Worm (Caenorhabditis elegans) whole organism, L1 larva: ENCODE data around the gene nlp-56.

Experiments
- C16A3.4 ChIP-seq: fragments of 150-350 bp; optimal IDR thresholded peaks from 2 replicates; lab custom pipeline; 2014; ENCODE audit warnings: missing biosample characterization, missing genetic modification characterization
- C34B4.2 ChIP-seq: sonication (generic microtip); optimal IDR thresholded peaks from 2 replicates; lab custom pipeline; 2017; ENCODE audit warnings: mild to moderate bottlenecking, missing genetic modification characterization, missing compliant biosample characterization
- aha-1 ChIP-seq: fragments of 150-350 bp; optimal IDR thresholded peaks from 2 replicates; lab custom pipeline; 2014; ENCODE audit warnings: missing biosample characterization, missing genetic modification characterization
- alr-1 ChIP-seq: fragments of 200-800 bp; sonication (Bioruptor generic); optimal IDR thresholded peaks from 2 replicates; lab custom pipeline; 2018; ENCODE audit warnings: borderline replicate concordance, mild to moderate bottlenecking, missing genetic modification characterization, missing compliant biosample characterization
- aly-2 ChIP-seq: fragments of 150-350 bp; optimal IDR thresholded peaks from 2 replicates; lab custom pipeline; 2014; ENCODE audit warnings: missing biosample characterization, missing genetic modification characterization
- ama-1 ChIP-seq: fragments of 150-350 bp; optimal IDR thresholded peaks from 2 replicates; lab custom pipeline; 2014
- blmp-1 ChIP-seq: fragments of 150-350 bp; optimal IDR thresholded peaks from 2 replicates; lab custom pipeline; 2014; ENCODE audit warnings: missing biosample characterization, missing genetic modification characterization
- ceh-63 ChIP-seq: fragments of 200-800 bp; sonication (Bioruptor generic); optimal IDR thresholded peaks from 2 replicates; lab custom pipeline; 2018; ENCODE audit warnings: mild to moderate bottlenecking, missing genetic modification characterization, missing compliant biosample characterization
- ceh-8 ChIP-seq: fragments of 200-800 bp; sonication (Bioruptor generic); optimal IDR thresholded peaks from 2 replicates; lab custom pipeline; 2018; ENCODE audit warnings: mild to moderate bottlenecking, missing genetic modification characterization, moderate library complexity, missing compliant biosample characterization
- ceh-82 ChIP-seq, 3 experiments: fragments of 150-350 bp in 1 of 3; sonication (generic microtip) in 2 of 3; optimal IDR thresholded peaks; 2 replicates each; lab custom pipeline; 2014 to 2017; ENCODE audit warnings: missing biosample characterization in 3 of 3, missing genetic modification characterization in 3 of 3
- ceh-90 ChIP-seq: sonication (generic microtip); optimal IDR thresholded peaks from 2 replicates; lab custom pipeline; 2016; ENCODE audit warnings: missing genetic modification characterization, missing compliant biosample characterization
- ces-1 ChIP-seq: fragments of 150-350 bp; optimal IDR thresholded peaks from 2 replicates; lab custom pipeline; 2014; ENCODE audit warnings: missing biosample characterization, missing genetic modification reagents, missing genetic modification characterization
- dpl-1 ChIP-seq, 3 experiments: fragments of 150-350 bp in 2 of 3; sonication (generic microtip) in 1 of 3; optimal IDR thresholded peaks; 2 replicates each; lab custom pipeline; 2014 to 2017; ENCODE audit warnings: missing biosample characterization in 3 of 3, missing genetic modification characterization in 3 of 3, missing genetic modification reagents in 3 of 3
- efl-1 ChIP-seq, 4 experiments: fragments of 150-350 bp; optimal IDR thresholded peaks in 3 of 4; peaks in 1 of 4; 1 replicate in 1 of 4; 2 replicates in 3 of 4; lab custom pipeline; 2014; ENCODE audit warnings: missing biosample characterization in 2 of 4, missing genetic modification characterization in 2 of 4, missing genetic modification reagents in 2 of 4
- efl-3 ChIP-seq: fragments of 200-800 bp; sonication (Bioruptor generic); optimal IDR thresholded peaks from 2 replicates; lab custom pipeline; 2018; ENCODE audit warnings: mild to moderate bottlenecking, missing genetic modification characterization, missing compliant biosample characterization
- elt-2 ChIP-seq: sonication (generic microtip); optimal IDR thresholded peaks from 2 replicates; lab custom pipeline; 2016; ENCODE audit warnings: missing genetic modification characterization, mild to moderate bottlenecking, inconsistent platforms, missing compliant biosample characterization, missing genetic modification reagents
- ets-5 ChIP-seq: fragments of 200-800 bp; sonication (Bioruptor generic); IDR thresholded peaks from 2 replicates; pipeline ENCODE4 v1.3.6; 2022; ENCODE audit warnings: missing genetic modification characterization, missing compliant biosample characterization
- grh-1 ChIP-seq: fragments of 200-800 bp; sonication (Bioruptor generic); IDR thresholded peaks from 2 replicates; pipeline ENCODE4 v1.3.6; 2022; ENCODE audit warnings: missing genetic modification reagents, missing genetic modification characterization, missing compliant biosample characterization
- hlh-17 ChIP-seq: fragments of 200-800 bp; sonication (Bioruptor generic); optimal IDR thresholded peaks from 2 replicates; lab custom pipeline; 2018; ENCODE audit warnings: missing genetic modification characterization, mild to moderate bottlenecking, missing compliant biosample characterization, moderate library complexity, borderline replicate concordance
- hlh-4 ChIP-seq: sonication (generic microtip); optimal IDR thresholded peaks from 2 replicates; lab custom pipeline; 2016; ENCODE audit warnings: mild to moderate bottlenecking, missing genetic modification characterization, missing compliant biosample characterization
- hpl-2 ChIP-seq: fragments of 150-350 bp; optimal IDR thresholded peaks from 2 replicates; lab custom pipeline; 2014; ENCODE audit warnings: missing biosample characterization, missing genetic modification reagents, missing genetic modification characterization
- irx-1 ChIP-seq: sonication (generic microtip); optimal IDR thresholded peaks from 2 replicates; lab custom pipeline; 2016; ENCODE audit warnings: missing genetic modification characterization, missing compliant biosample characterization
- isw-1 ChIP-seq: fragments of 200-800 bp; sonication (Bioruptor generic); IDR thresholded peaks from 2 replicates; pipeline ENCODE4 v1.3.6; 2022; ENCODE audit warnings: missing genetic modification characterization, missing compliant biosample characterization
- lin-13 ChIP-seq: fragments of 150-350 bp; optimal IDR thresholded peaks from 2 replicates; lab custom pipeline; 2014; ENCODE audit warnings: missing biosample characterization, missing genetic modification reagents, missing genetic modification characterization
- lin-15B ChIP-seq: fragments of 150-350 bp; sonication (generic microtip); optimal IDR thresholded peaks from 3 replicates; lab custom pipeline; 2014; ENCODE audit warnings: missing biosample characterization, missing genetic modification characterization
- lin-35 ChIP-seq, 2 experiments: fragments of 150-350 bp; optimal IDR thresholded peaks; 2 replicates each; lab custom pipeline; 2014; ENCODE audit warnings: missing biosample characterization in 2 of 2, missing genetic modification characterization in 2 of 2, missing genetic modification reagents in 2 of 2
- lin-39 ChIP-seq: fragments of 150-350 bp; optimal IDR thresholded peaks from 2 replicates; lab custom pipeline; 2014; ENCODE audit warnings: missing biosample characterization, missing genetic modification reagents, missing genetic modification characterization
- lir-3 ChIP-seq: sonication (generic microtip); optimal IDR thresholded peaks from 2 replicates; lab custom pipeline; 2016; ENCODE audit warnings: mild to moderate bottlenecking, missing genetic modification characterization, moderate library complexity, missing compliant biosample characterization; ENCODE audit not compliant: poor library complexity
- lsy-2 ChIP-seq, 2 experiments: fragments of 150-350 bp; optimal IDR thresholded peaks; 2 replicates each; lab custom pipeline; 2014; ENCODE audit warnings: missing biosample characterization in 2 of 2, missing genetic modification characterization in 2 of 2
- mab-9 ChIP-seq: fragments of 200-800 bp; sonication (Bioruptor generic); IDR thresholded peaks from 2 replicates; pipeline ENCODE4 v1.3.6; 2022; ENCODE audit warnings: missing genetic modification reagents, missing genetic modification characterization, missing compliant biosample characterization
- mdl-1 ChIP-seq, 2 experiments: fragments of 150-350 bp; optimal IDR thresholded peaks; 2 replicates each; lab custom pipeline; 2014 to 2017; ENCODE audit warnings: missing biosample characterization in 2 of 2, missing genetic modification characterization in 2 of 2, inconsistent platforms in 1 of 2
- mep-1 ChIP-seq: fragments of 150-350 bp; optimal IDR thresholded peaks from 2 replicates; lab custom pipeline; 2014; ENCODE audit warnings: missing biosample characterization, missing genetic modification characterization
- nhr-47 ChIP-seq: sonication (generic microtip); optimal IDR thresholded peaks from 2 replicates; lab custom pipeline; 2016; ENCODE audit warnings: mild to moderate bottlenecking, missing genetic modification characterization, moderate library complexity, missing compliant biosample characterization
- nhr-90 ChIP-seq: sonication (generic microtip); optimal IDR thresholded peaks from 2 replicates; lab custom pipeline; 2016; ENCODE audit warnings: mild to moderate bottlenecking, missing genetic modification characterization, missing compliant biosample characterization; ENCODE audit not compliant: poor library complexity
- pag-3 ChIP-seq: sonication (generic microtip); optimal IDR thresholded peaks from 2 replicates; lab custom pipeline; 2017; ENCODE audit warnings: missing genetic modification characterization, mild to moderate bottlenecking, missing compliant biosample characterization, antibody characterized with exemption, borderline replicate concordance; ENCODE audit not compliant: insufficient read depth
- pqm-1 ChIP-seq: sonication (generic microtip); optimal IDR thresholded peaks from 3 replicates; lab custom pipeline; 2017; ENCODE audit warnings: missing biosample characterization, missing genetic modification characterization
- skn-1 ChIP-seq: fragments of 150-350 bp; optimal IDR thresholded peaks from 2 replicates; lab custom pipeline; 2014; ENCODE audit warnings: missing biosample characterization, missing genetic modification characterization
- sox-4 ChIP-seq: sonication (generic microtip); optimal IDR thresholded peaks from 2 replicates; lab custom pipeline; 2016; ENCODE audit warnings: missing genetic modification characterization, missing compliant biosample characterization
- sptf-1 ChIP-seq: fragments of 150-350 bp; optimal IDR thresholded peaks from 2 replicates; lab custom pipeline; 2014; ENCODE audit warnings: missing biosample characterization, missing genetic modification characterization
- swsn-7 ChIP-seq: sonication (generic microtip); optimal IDR thresholded peaks from 2 replicates; lab custom pipeline; 2016; ENCODE audit warnings: missing genetic modification characterization, missing compliant biosample characterization
- tlp-1 ChIP-seq: fragments of 150-350 bp; optimal IDR thresholded peaks from 2 replicates; lab custom pipeline; 2014; ENCODE audit warnings: missing biosample characterization, missing genetic modification characterization
- unc-130 ChIP-seq: fragments of 150-350 bp; optimal IDR thresholded peaks from 2 replicates; lab custom pipeline; 2017; ENCODE audit warnings: missing biosample characterization, missing genetic modification characterization, inconsistent platforms
- unc-62 ChIP-seq: fragments of 150-350 bp; optimal IDR thresholded peaks from 2 replicates; lab custom pipeline; 2014; ENCODE audit warnings: missing biosample characterization, missing genetic modification reagents, missing genetic modification characterization
- zag-1 ChIP-seq: fragments of 150-350 bp; optimal IDR thresholded peaks from 2 replicates; lab custom pipeline; 2014; ENCODE audit warnings: missing biosample characterization, missing genetic modification characterization

Gene nlp-56

DNA sequence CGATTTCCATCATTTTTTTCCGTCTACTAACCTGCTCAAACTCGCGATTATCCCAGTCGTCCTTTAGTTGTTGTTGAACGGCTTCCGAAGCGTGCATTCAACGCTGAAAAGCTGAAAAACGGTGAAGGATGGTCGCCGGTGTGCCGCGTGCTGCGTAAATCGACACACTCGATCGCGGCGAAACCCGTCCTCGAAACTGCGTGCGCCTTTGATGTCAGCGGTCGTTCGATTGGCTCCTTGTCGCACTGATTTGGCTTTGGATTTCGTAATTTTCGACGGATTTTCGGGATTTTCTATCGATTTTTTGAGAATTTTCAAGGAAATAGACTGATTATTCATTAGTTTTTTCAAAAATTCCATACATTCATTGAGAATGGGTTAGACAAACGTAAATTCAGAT, 12.8 kb upstream of the nlp-56 start, which contains the start of the genes Y57G11C.1147 and nuo-3:
TSS of gene Y57G11C.1147 (minus strand) at position 161 of the 400 bp plus-strand sequence.
TSS of gene nuo-3 (minus strand) at position 191 of the 400 bp plus-strand sequence.
- TF ChIP-seq unc-62 (GFP tag; lab: Kevin White, UChicago), result no peak
- peak in 1 of 2 experiments; percentile 24 for TF ChIP-seq mdl-1 (tag; optimal IDR thresholded peaks at IDR 0.05; lab: Kevin White, UChicago)
- peak; percentile 19 for TF ChIP-seq lin-15B (tag; lab: Kevin White, UChicago)
- TF ChIP-seq unc-130, result no peak
- TF ChIP-seq skn-1, result peak; percentile 62
- TF ChIP-seq mab-9, result no peak
- no peak for TF ChIP-seq irx-1
- TF ChIP-seq lin-35 (GFP tag; optimal IDR thresholded peaks at IDR 0.05; lab: Kevin White, UChicago), result peak; percentile 38 to 60
- no peak for TF ChIP-seq nhr-47 (tag; lab: Kevin White, UChicago)
- peak; percentile 18 to 61 for TF ChIP-seq lsy-2 (tag; optimal IDR thresholded peaks at IDR 0.05; lab: Kevin White, UChicago)
- peak; percentile 27 to 50 for TF ChIP-seq efl-1 (optimal IDR thresholded peaks at IDR 0.05; lab: Kevin White, UChicago)
- TF ChIP-seq efl-1 (GFP tag; optimal IDR thresholded peaks at IDR 0.05 in 1 of 2; lab: Kevin White, UChicago), result peak; percentile 19 to 89
- peak in 1 of 3 experiments; percentile 49 for TF ChIP-seq ceh-82 (tag; optimal IDR thresholded peaks at IDR 0.05; lab: Kevin White, UChicago)
- TF ChIP-seq dpl-1 (GFP tag; optimal IDR thresholded peaks at IDR 0.05; lab: Kevin White, UChicago), result peak in 2 of 3 experiments; percentile 20 to 41

DNA sequence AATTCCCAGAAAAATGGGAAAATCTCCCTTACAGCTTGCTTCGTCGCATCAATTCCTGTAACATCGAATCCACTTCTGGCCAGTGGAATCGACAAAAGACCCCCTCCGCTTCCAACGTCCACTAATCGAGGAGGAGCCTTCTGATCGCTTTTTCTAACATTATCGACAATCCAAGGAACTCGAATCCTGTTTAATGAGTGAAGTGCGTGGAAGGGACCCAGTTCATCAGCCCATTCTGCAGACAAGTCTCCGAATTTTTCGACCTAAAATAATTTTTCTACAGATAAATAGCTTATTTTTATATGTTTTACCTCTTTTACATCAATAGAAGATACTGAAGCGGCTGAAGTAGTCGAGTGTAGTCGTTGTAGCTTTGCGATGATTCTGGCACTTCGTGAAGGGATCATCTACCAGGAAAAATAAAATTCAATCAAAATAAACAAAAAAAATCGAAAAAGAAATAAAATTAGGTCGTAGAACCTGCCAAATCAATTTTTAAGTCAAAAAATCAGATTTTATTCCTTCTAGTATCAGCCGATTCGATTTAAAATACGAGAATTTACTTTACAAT, 11.5 kb upstream of the nlp-56 start, which contains the start of gene coq-3:
TSS of gene coq-3 (minus strand) at position 407 of the 571 bp plus-strand sequence.
- TF ChIP-seq ama-1 (lab: Kevin White, UChicago) (peak; percentile 27), dpl-1 (GFP tag; optimal IDR thresholded peaks at IDR 0.05; lab: Kevin White, UChicago) (no peak), nhr-90 (tag; lab: Kevin White, UChicago) (peak; percentile 10), sox-4 (tag; lab: Kevin White, UChicago) (no peak), tlp-1 (tag; lab: Kevin White, UChicago) (no peak)

DNA sequence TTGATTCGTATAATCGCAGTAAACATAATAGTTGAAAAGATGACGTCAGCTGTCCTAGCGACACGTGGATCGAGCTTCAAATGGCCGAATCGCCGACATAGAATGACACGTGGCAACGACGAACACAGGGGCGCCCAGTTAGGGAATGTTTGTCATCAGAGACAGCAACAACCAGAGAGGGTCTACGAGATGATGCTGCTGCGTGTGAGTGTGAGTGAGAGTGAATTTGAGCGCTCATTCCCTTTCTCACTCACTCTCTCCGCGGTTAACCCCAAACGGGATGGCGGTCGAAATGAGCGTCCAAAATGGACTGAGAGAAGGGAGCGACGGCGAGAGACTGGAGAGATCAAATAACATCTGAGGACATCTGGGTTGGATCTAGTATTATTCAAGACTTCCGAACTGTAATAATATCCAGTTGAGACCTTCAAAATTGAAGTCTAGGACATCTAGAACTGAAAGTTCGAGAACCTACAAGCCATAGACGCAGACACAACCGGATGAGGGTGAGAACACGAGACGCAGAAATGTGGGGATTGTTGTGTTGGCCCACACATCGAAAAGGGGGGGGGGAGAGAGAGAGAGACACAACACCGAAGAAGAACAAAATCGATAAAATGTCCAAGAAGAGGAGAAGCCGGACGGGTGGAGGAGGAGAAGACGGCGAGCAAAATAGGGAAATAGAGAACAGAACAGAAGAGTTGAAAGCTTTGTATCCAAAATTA, 9.5 kb upstream of the nlp-56 start:
- no peak for TF ChIP-seq lir-3 (tag; lab: Kevin White, UChicago)
- TF ChIP-seq pag-3 (tag; lab: Kevin White, UChicago), result no peak
- TF ChIP-seq efl-3 (GFP tag; lab: Kevin White, UChicago), result no peak
- peak; percentile 8 for TF ChIP-seq unc-130
- TF ChIP-seq hlh-4 (tag; lab: Kevin White, UChicago), result no peak
- TF ChIP-seq hpl-2 (GFP tag; lab: Kevin White, UChicago), result no peak
- TF ChIP-seq tlp-1 (tag; lab: Kevin White, UChicago), result no peak
- no peak for TF ChIP-seq ceh-63 (GFP tag; lab: Kevin White, UChicago)
- no peak for TF ChIP-seq aha-1 (tag; lab: Kevin White, UChicago)
- no peak for TF ChIP-seq grh-1
- TF ChIP-seq zag-1 (tag; lab: Kevin White, UChicago), result no peak
- TF ChIP-seq mab-9, result no peak
- TF ChIP-seq pqm-1 (tag; lab: Kevin White, UChicago), result no peak
- no peak for TF ChIP-seq C34B4.2 (tag; lab: Kevin White, UChicago)
- TF ChIP-seq swsn-7 (tag; lab: Kevin White, UChicago), result peak; percentile 64
- peak; percentile 53 for TF ChIP-seq C16A3.4 (tag; lab: Kevin White, UChicago)
- no peak for TF ChIP-seq elt-2 (tag; lab: Kevin White, UChicago)
- peak; percentile 38 to 52 for TF ChIP-seq lin-35 (GFP tag; optimal IDR thresholded peaks at IDR 0.05; lab: Kevin White, UChicago)
- no peak for TF ChIP-seq ceh-90 (tag; lab: Kevin White, UChicago)
- no peak for TF ChIP-seq sptf-1 (tag; lab: Kevin White, UChicago)
- peak; percentile 33 to 46 for TF ChIP-seq lsy-2 (tag; optimal IDR thresholded peaks at IDR 0.05; lab: Kevin White, UChicago)
- no peak for TF ChIP-seq alr-1 (tag; lab: Kevin White, UChicago)
- peak; percentile 100 for TF ChIP-seq blmp-1 (tag; lab: Kevin White, UChicago)
- no peak for TF ChIP-seq isw-1 (GFP tag; lab: Robert Waterston, UW)
- no peak for TF ChIP-seq ceh-8 (GFP tag; lab: Kevin White, UChicago)
- TF ChIP-seq mep-1 (tag; lab: Kevin White, UChicago), result peak; percentile 65
- no peak for TF ChIP-seq aly-2 (tag; lab: Kevin White, UChicago)
- TF ChIP-seq lin-39 (tag; lab: Kevin White, UChicago), result no peak
- peak; percentile 51 for TF ChIP-seq lin-13
- no peak for TF ChIP-seq hlh-17 (GFP tag; lab: Kevin White, UChicago)
- no peak for TF ChIP-seq ets-5 (GFP tag; lab: Robert Waterston, UW)
- TF ChIP-seq lin-15B (tag; lab: Kevin White, UChicago), result no peak
- no peak for TF ChIP-seq ces-1 (GFP tag; lab: Kevin White, UChicago)
